Fruit fly (Drosophila melanogaster) whole organism, embryonic: ENCODE results near the gene mei-P26.

Experiments
- ATbp ChIP-seq: fragments of 200-800 bp; sonication (Bioruptor generic); optimal IDR thresholded peaks from 2 replicates; lab custom pipeline; 2017; ENCODE audit warnings: missing biosample characterization, mild to moderate bottlenecking, missing genetic modification characterization, missing genetic modification reagents
- C15 ChIP-seq: fragments of 200-800 bp; sonication (Bioruptor generic); IDR thresholded peaks from 3 replicates; pipeline ENCODE4 v1.3.6; 2022; ENCODE audit warnings: missing biosample characterization, missing genetic modification characterization
- CG12942 ChIP-seq: fragments of 200-800 bp; sonication (Bioruptor generic); optimal IDR thresholded peaks from 3 replicates; lab custom pipeline; 2016; ENCODE audit warnings: missing biosample characterization, missing genetic modification characterization
- CG15601 ChIP-seq: fragments of 200-800 bp; sonication (Bioruptor generic); optimal IDR thresholded peaks from 3 replicates; lab custom pipeline; 2019; ENCODE audit warnings: missing biosample characterization, mild to moderate bottlenecking, missing genetic modification characterization, moderate library complexity
- CG1647 ChIP-seq: fragments of 200-800 bp; sonication (Bioruptor generic); optimal IDR thresholded peaks from 3 replicates; lab custom pipeline; 2016; ENCODE audit warnings: missing biosample characterization, missing genetic modification characterization
- CG16779 ChIP-seq: fragments of 200-800 bp; sonication (Bioruptor generic); IDR thresholded peaks from 2 replicates; pipeline ENCODE4 v1.3.6; 2022; ENCODE audit warnings: missing biosample characterization, missing genetic modification characterization
- CG17186 ChIP-seq: fragments of 200-800 bp; sonication (Bioruptor generic); optimal IDR thresholded peaks from 3 replicates; lab custom pipeline; 2017; ENCODE audit warnings: missing biosample characterization, missing genetic modification reagents, missing genetic modification characterization
- CG17361 ChIP-seq: fragments of 200-800 bp; sonication (Bioruptor generic); IDR thresholded peaks from 3 replicates; pipeline ENCODE4 v1.3.6; 2022; ENCODE audit warnings: missing biosample characterization, missing genetic modification characterization
- CG17568 ChIP-seq: fragments of 200-800 bp; sonication (Bioruptor generic); optimal IDR thresholded peaks from 2 replicates; lab custom pipeline; 2018; ENCODE audit warnings: missing biosample characterization, mild to moderate bottlenecking, missing genetic modification characterization, moderate library complexity
- CG2199 ChIP-seq: fragments of 200-800 bp; sonication (Bioruptor generic); IDR thresholded peaks from 3 replicates; pipeline ENCODE4 v1.3.6; 2022; ENCODE audit warnings: missing biosample characterization, missing genetic modification characterization
- CG3281 ChIP-seq: fragments of 200-800 bp; sonication (Bioruptor generic); optimal IDR thresholded peaks from 3 replicates; lab custom pipeline; 2017; ENCODE audit warnings: missing biosample characterization, mild to moderate bottlenecking, missing genetic modification characterization
- CG4617 ChIP-seq: fragments of 200-800 bp; sonication (Bioruptor generic); optimal IDR thresholded peaks from 3 replicates; lab custom pipeline; 2016; ENCODE audit warnings: missing biosample characterization, missing genetic modification characterization, borderline replicate concordance
- CG6254 ChIP-seq: fragments of 200-800 bp; sonication (Bioruptor generic); optimal IDR thresholded peaks from 3 replicates; lab custom pipeline; 2017; ENCODE audit warnings: mild to moderate bottlenecking, missing biosample characterization, missing genetic modification reagents, missing genetic modification characterization
- CG8924 ChIP-seq: fragments of 200-800 bp; optimal IDR thresholded peaks from 3 replicates; lab custom pipeline; 2019; ENCODE audit warnings: missing biosample characterization, mild to moderate bottlenecking, missing genetic modification characterization, moderate library complexity
- CG9876 ChIP-seq: fragments of 200-800 bp; sonication (Bioruptor generic); optimal IDR thresholded peaks from 2 replicates; lab custom pipeline; 2016; ENCODE audit warnings: missing biosample characterization, missing genetic modification characterization
- Dip3 ChIP-seq: fragments of 200-800 bp; sonication (Bioruptor generic); optimal IDR thresholded peaks from 3 replicates; lab custom pipeline; 2016; ENCODE audit warnings: missing biosample characterization, missing genetic modification characterization
- Ets97D ChIP-seq: fragments of 200-800 bp; sonication (Bioruptor generic); optimal IDR thresholded peaks from 3 replicates; lab custom pipeline; 2016; ENCODE audit warnings: missing biosample characterization, missing genetic modification characterization
- Fer2 ChIP-seq: fragments of 200-800 bp; sonication (Bioruptor generic); optimal IDR thresholded peaks from 2 replicates; lab custom pipeline; 2018; ENCODE audit warnings: missing biosample characterization, mild to moderate bottlenecking, missing genetic modification characterization, moderate library complexity
- Gsc ChIP-seq: fragments of 200-800 bp; sonication (Bioruptor generic); IDR thresholded peaks from 2 replicates; pipeline ENCODE4 v1.3.6; 2022; ENCODE audit warnings: missing biosample characterization, missing genetic modification characterization
- Gug ChIP-seq: fragments of 200-800 bp; sonication (Bioruptor generic); IDR thresholded peaks from 4 replicates; pipeline ENCODE4 v1.3.6; 2022; ENCODE audit warnings: missing biosample characterization, missing genetic modification characterization
- Hsf ChIP-seq: fragments of 200-800 bp; sonication (Bioruptor generic); optimal IDR thresholded peaks from 3 replicates; lab custom pipeline; 2016; ENCODE audit warnings: missing biosample characterization, missing genetic modification characterization
- Lpt ChIP-seq: fragments of >200 bp; optimal IDR thresholded peaks from 2 replicates; lab custom pipeline; 2018; ENCODE audit warnings: missing biosample characterization, missing genetic modification characterization
- Meics ChIP-seq: fragments of 200-800 bp; sonication (Bioruptor generic); optimal IDR thresholded peaks from 2 replicates; lab custom pipeline; 2017; ENCODE audit warnings: missing biosample characterization, mild to moderate bottlenecking, missing genetic modification characterization
- Six4 ChIP-seq: fragments of 200-800 bp; sonication (Bioruptor generic); optimal IDR thresholded peaks from 2 replicates; lab custom pipeline; 2016; ENCODE audit warnings: missing biosample characterization, missing genetic modification characterization
- Sox102F ChIP-seq: fragments of 200-800 bp; sonication (Bioruptor generic); optimal IDR thresholded peaks from 2 replicates; lab custom pipeline; 2018; ENCODE audit warnings: missing biosample characterization, mild to moderate bottlenecking, missing genetic modification characterization, moderate library complexity
- Spps ChIP-seq: fragments of 200-800 bp; sonication (Bioruptor generic); optimal IDR thresholded peaks from 2 replicates; lab custom pipeline; 2018; ENCODE audit warnings: missing biosample characterization, mild to moderate bottlenecking, missing genetic modification characterization
- Ssrp ChIP-seq: fragments of 200-800 bp; sonication (Bioruptor generic); optimal IDR thresholded peaks from 2 replicates; lab custom pipeline; 2018; ENCODE audit warnings: missing biosample characterization, mild to moderate bottlenecking, missing genetic modification characterization, moderate library complexity
- ap ChIP-seq: fragments of 200-800 bp; sonication (Bioruptor generic); IDR thresholded peaks from 2 replicates; pipeline ENCODE4 v1.3.6; 2022; ENCODE audit warnings: missing biosample characterization, missing genetic modification characterization
- ara ChIP-seq: fragments of 200-800 bp; sonication (Bioruptor generic); IDR thresholded peaks from 2 replicates; pipeline ENCODE4 v1.3.6; 2022; ENCODE audit warnings: missing biosample characterization, missing genetic modification characterization
- ato ChIP-seq: fragments of 200-800 bp; sonication (Bioruptor generic); IDR thresholded peaks from 2 replicates; pipeline ENCODE4 v1.3.6; 2022; ENCODE audit warnings: missing biosample characterization, missing genetic modification characterization; ENCODE audit not compliant: partially characterized antibody
- az2 ChIP-seq: fragments of 200-800 bp; sonication (Bioruptor generic); optimal IDR thresholded peaks from 3 replicates; lab custom pipeline; 2016; ENCODE audit warnings: missing biosample characterization, missing genetic modification characterization
- cas ChIP-seq: fragments of 200-800 bp; sonication (Bioruptor generic); IDR thresholded peaks from 2 replicates; pipeline ENCODE4 v1.3.6; 2022; ENCODE audit warnings: missing biosample characterization, missing genetic modification characterization
- ci ChIP-seq: fragments of 200-800 bp; sonication (Bioruptor generic); IDR thresholded peaks from 3 replicates; pipeline ENCODE4 v1.3.6; 2022; ENCODE audit warnings: missing biosample characterization, missing genetic modification characterization
- croc ChIP-seq: fragments of 200-800 bp; sonication (Bioruptor generic); conservative IDR thresholded peaks from 3 replicates; pipeline ENCODE4 v1.3.6; 2022; ENCODE audit warnings: missing biosample characterization, missing genetic modification characterization
- fd102C ChIP-seq: fragments of 200-800 bp; sonication (Bioruptor generic); optimal IDR thresholded peaks from 2 replicates; lab custom pipeline; 2018; ENCODE audit warnings: missing biosample characterization, mild to moderate bottlenecking, missing genetic modification characterization, moderate library complexity
- mirr ChIP-seq: fragments of 200-800 bp; sonication (Bioruptor generic); optimal IDR thresholded peaks from 3 replicates; lab custom pipeline; 2018; ENCODE audit warnings: missing biosample characterization, mild to moderate bottlenecking, missing genetic modification characterization
- mld ChIP-seq: fragments of 200-800 bp; sonication (Bioruptor generic); IDR thresholded peaks from 3 replicates; pipeline ENCODE4 v1.3.6; 2022; ENCODE audit warnings: missing biosample characterization, missing genetic modification characterization; ENCODE audit not compliant: partially characterized antibody
- nau ChIP-seq: fragments of 200-800 bp; sonication (Bioruptor generic); optimal IDR thresholded peaks from 3 replicates; lab custom pipeline; 2017; ENCODE audit warnings: missing biosample characterization, mild to moderate bottlenecking, missing genetic modification characterization, missing genetic modification reagents
- nerfin-2 ChIP-seq: fragments of 200-800 bp; sonication (Bioruptor generic); IDR thresholded peaks from 2 replicates; pipeline ENCODE4 v1.3.6; 2022; ENCODE audit warnings: missing biosample characterization, missing genetic modification characterization; ENCODE audit not compliant: partially characterized antibody
- otp ChIP-seq: fragments of 200-800 bp; sonication (Bioruptor generic); IDR thresholded peaks from 3 replicates; pipeline ENCODE4, ENCODE4 v1.3.6; 2022; ENCODE audit warnings: missing biosample characterization, missing genetic modification characterization
- peb ChIP-seq: fragments of 200-800 bp; sonication (Bioruptor generic); IDR thresholded peaks from 2 replicates; pipeline ENCODE4 v1.3.6; 2022; ENCODE audit warnings: missing biosample characterization, missing genetic modification characterization
- pita ChIP-seq: fragments of 200-800 bp; sonication (Bioruptor generic); optimal IDR thresholded peaks from 2 replicates; lab custom pipeline; 2017; ENCODE audit warnings: missing biosample characterization, mild to moderate bottlenecking, missing genetic modification characterization
- ro ChIP-seq: fragments of 200-800 bp; sonication (Bioruptor generic); IDR thresholded peaks from 2 replicates; pipeline ENCODE4 v1.3.6; 2022; ENCODE audit warnings: missing biosample characterization, missing genetic modification characterization
- sc ChIP-seq, 3 experiments: fragments of >200 bp in 2 of 3; fragments of 200-800 bp in 1 of 3; sonication (Bioruptor generic) in 1 of 3; optimal IDR thresholded peaks; 2 replicates in 2 of 3; 3 replicates in 1 of 3; lab custom pipeline; 2017; ENCODE audit warnings: mild to moderate bottlenecking in 1 of 3, missing biosample characterization in 1 of 3, missing genetic modification characterization in 1 of 3, missing genetic modification reagents in 1 of 3
- toy ChIP-seq: fragments of 200-800 bp; sonication (Bioruptor generic); IDR thresholded peaks from 2 replicates; pipeline ENCODE4 v1.3.6; 2022; ENCODE audit warnings: missing biosample characterization, missing genetic modification characterization
- tx ChIP-seq: fragments of 200-800 bp; sonication (Bioruptor generic); optimal IDR thresholded peaks from 2 replicates; lab custom pipeline; 2016; ENCODE audit warnings: missing biosample characterization, missing genetic modification characterization
- vfl ChIP-seq: fragments of 200-800 bp; sonication (Bioruptor generic); optimal IDR thresholded peaks from 2 replicates; lab custom pipeline; 2016; ENCODE audit warnings: missing biosample characterization, missing genetic modification characterization
- wek ChIP-seq: fragments of 200-800 bp; sonication (Bioruptor generic); optimal IDR thresholded peaks from 3 replicates; lab custom pipeline; 2018; ENCODE audit warnings: missing biosample characterization, mild to moderate bottlenecking, missing genetic modification characterization, moderate library complexity
- zen2 ChIP-seq: fragments of 200-800 bp; sonication (Bioruptor generic); IDR thresholded peaks from 3 replicates; pipeline ENCODE4 v1.3.6; 2022; ENCODE audit warnings: missing biosample characterization, missing genetic modification characterization; ENCODE audit not compliant: partially characterized antibody

Gene mei-P26

dm6 chrX:9120828-9121754, 42.0 kb upstream of the mei-P26 start (continued):
- TF ChIP-seq CG12942 (no peak), mirr (GFP tag; lab: Kevin White, UChicago) (no peak), Spps (tag; lab: Kevin White, UChicago) (no peak), vfl (GFP tag; lab: Kevin White, UChicago) (peak; percentile 7), ara (no peak), nerfin-2 (GFP tag; lab: Robert Waterston, UW) (no peak), toy (GFP tag; lab: Robert Waterston, UW) (no peak), Lpt (GFP tag; lab: Kevin White, UChicago) (no peak), nau (GFP tag; lab: Kevin White, UChicago) (peak; percentile 59), CG6254 (peak; percentile 19), CG9876 (GFP tag; lab: Kevin White, UChicago) (no peak), CG16779 (GFP tag; lab: Robert Waterston, UW) (no peak), CG4617 (no peak), zen2 (GFP tag; lab: Robert Waterston, UW) (no peak), croc (GFP tag; lab: Robert Waterston, UW) (no peak), otp (no peak), cas (no peak), peb (GFP tag; lab: Robert Waterston, UW) (no peak), Gug (GFP tag; lab: Robert Waterston, UW) (no peak), az2 (peak; percentile 20), ro (GFP tag; lab: Robert Waterston, UW) (no peak), ato (GFP tag; lab: Robert Waterston, UW) (no peak), fd102C (GFP tag; lab: Kevin White, UChicago) (no peak), ATbp (GFP tag; lab: Kevin White, UChicago) (peak; percentile 27), Gsc (GFP tag; lab: Robert Waterston, UW) (no peak), CG3281 (GFP tag; lab: Kevin White, UChicago) (peak; percentile 55), wek (no peak), CG1647 (GFP tag; lab: Kevin White, UChicago) (peak; percentile 19), sc (optimal IDR thresholded peaks at IDR 0.05; lab: Kevin White, UChicago) (no peak), sc (GFP tag; optimal IDR thresholded peaks at IDR 0.05; lab: Kevin White, UChicago) (no peak), Ets97D (no peak), CG15601 (tag; lab: Kevin White, UChicago) (no peak), Hsf (GFP tag; lab: Kevin White, UChicago) (peak; percentile 33), Six4 (peak; percentile 32), ci (peak; percentile 12; the same call in 1 of the 3 replicates), CG17568 (GFP tag; lab: Kevin White, UChicago) (peak; percentile 32), tx (no peak), CG17186 (GFP tag; lab: Kevin White, UChicago) (no peak), pita (no peak), Meics (GFP tag; lab: Kevin White, UChicago) (peak; percentile 60), C15 (GFP tag; lab: Robert Waterston, UW) (no peak), Sox102F (GFP tag; lab: Kevin White, UChicago) (peak; percentile 63), mld (GFP tag; lab: Robert Waterston, UW) (no peak), CG2199 (GFP tag; lab: Robert Waterston, UW) (no peak), CG17361 (GFP tag; lab: Robert Waterston, UW) (peak; percentile 23; the same call in 1 of the 3 replicates), Fer2 (tag; lab: Kevin White, UChicago) (no peak), Ssrp (tag; lab: Kevin White, UChicago) (peak; percentile 23), CG8924 (tag; lab: Kevin White, UChicago) (peak; percentile 57), Dip3 (no peak), ap (GFP tag; lab: Robert Waterston, UW) (no peak)
